4 worm cellular contexts compared by ENCODE assay signal in the genomic region with DNA sequence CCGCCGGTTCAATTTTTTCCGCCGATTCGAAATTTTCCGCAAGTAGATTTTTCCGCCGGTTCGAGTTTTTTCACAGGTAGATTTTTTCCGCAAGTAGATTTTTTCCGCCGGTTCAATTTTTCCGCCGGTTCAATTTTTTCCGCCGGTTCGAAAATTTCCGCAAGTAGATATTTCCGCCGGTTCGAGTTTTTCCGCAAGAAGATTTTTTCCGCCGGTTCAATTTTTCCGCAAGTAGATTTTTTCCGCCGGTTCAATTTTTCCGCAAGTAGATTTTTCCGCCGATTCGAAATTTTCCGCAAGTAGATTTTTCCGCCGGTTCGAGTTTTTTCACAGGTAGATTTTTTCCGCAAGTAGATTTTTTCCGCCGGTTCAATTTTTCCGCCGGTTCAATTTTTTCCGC.
TF ChIP-seq lines count a peak whose summit lies in the region.

No protein-coding gene starts in this region.

TF ChIP-seq in whole organism, L1 larva, 84 proteins besides CTCF, POLR2A, EP300 and RAD21:
- 0 out of 2 replicates have a peak, but pooled peaks have one; percentile 23 for TF ChIP-seq unc-98 (GFP tag; IDR thresholded peaks at IDR 0.05; lab: Robert Waterston, UW)

TF ChIP-seq in whole organism, early embryonic, 17 proteins besides CTCF, POLR2A, EP300 and RAD21:
- TF ChIP-seq scrt-1 (GFP tag; IDR thresholded peaks at IDR 0.05; lab: Robert Waterston, UW) (peak; percentile 53; the same call in 1 of the 2 replicates), pes-1 (GFP tag; IDR thresholded peaks at IDR 0.05; lab: Robert Waterston, UW) (peak; percentile 41; the same call in 1 of the 2 replicates)

TF ChIP-seq in whole organism, midembryonic, 9 proteins besides CTCF, POLR2A, EP300 and RAD21:
- peak; percentile 64; the same call in 1 of the 2 replicates for TF ChIP-seq klf-2 (GFP tag; conservative IDR thresholded peaks at IDR 0.05; lab: Robert Waterston, UW)

TF ChIP-seq in whole organism, young adult, 124 proteins besides CTCF, POLR2A, EP300 and RAD21:
- TF ChIP-seq sea-2 (GFP tag; IDR thresholded peaks at IDR 0.05; lab: Robert Waterston, UW) (peak; percentile 62; the same call in 1 of the 2 replicates), cebp-2 (GFP tag; IDR thresholded peaks at IDR 0.05; lab: Robert Waterston, UW) (peak; percentile 35; the same call in 1 of the 2 replicates), F39B2.1 (GFP tag; IDR thresholded peaks at IDR 0.05; lab: Robert Waterston, UW) (0 out of 2 replicates have a peak, but pooled peaks have one; percentile 11), ztf-28 (GFP tag; IDR thresholded peaks at IDR 0.05; lab: Robert Waterston, UW) (peak; percentile 54; the same call in 1 of the 2 replicates)
